Worm (Caenorhabditis elegans) whole organism, L2 larva: ENCODE measurements around the gene ebp-1.

Source experiments
- alr-1 ChIP-seq: fragments of 150-350 bp; optimal IDR thresholded peaks from 2 replicates; lab custom pipeline; 2014; ENCODE audit warnings: missing biosample characterization, missing genetic modification characterization
- blmp-1 ChIP-seq: sonication (generic microtip); optimal IDR thresholded peaks from 2 replicates; lab custom pipeline; 2017; ENCODE audit warnings: missing genetic modification characterization, mild to moderate bottlenecking, missing compliant biosample characterization, antibody characterized with exemption, moderate library complexity; ENCODE audit not compliant: insufficient read depth
- nhr-11 ChIP-seq: fragments of 150-350 bp; optimal IDR thresholded peaks from 2 replicates; lab custom pipeline; 2014; ENCODE audit warnings: missing biosample characterization, missing genetic modification characterization
- nhr-237 ChIP-seq: fragments of 150-350 bp; optimal IDR thresholded peaks from 2 replicates; lab custom pipeline; 2014; ENCODE audit warnings: missing biosample characterization, missing genetic modification characterization
- ztf-11 ChIP-seq: sonication (generic microtip); optimal IDR thresholded peaks from 2 replicates; lab custom pipeline; 2017; ENCODE audit warnings: missing biosample characterization, missing genetic modification characterization

- TF ChIP-seq ztf-11 (tag; lab: Kevin White, UChicago) (no peak), alr-1 (no peak), blmp-1 (tag; lab: Kevin White, UChicago) (no peak), nhr-237 (no peak), nhr-11 (tag; lab: Kevin White, UChicago) (no peak)
These were observed 41.9 kb downstream of the ebp-1 start, which contains the start of gene fbxa-106 for ce11 chrV:18085150-18085833.
